Worm (Caenorhabditis elegans): ENCODE measurements around the gene dvc-1.

dvc-1 gene

DNA sequence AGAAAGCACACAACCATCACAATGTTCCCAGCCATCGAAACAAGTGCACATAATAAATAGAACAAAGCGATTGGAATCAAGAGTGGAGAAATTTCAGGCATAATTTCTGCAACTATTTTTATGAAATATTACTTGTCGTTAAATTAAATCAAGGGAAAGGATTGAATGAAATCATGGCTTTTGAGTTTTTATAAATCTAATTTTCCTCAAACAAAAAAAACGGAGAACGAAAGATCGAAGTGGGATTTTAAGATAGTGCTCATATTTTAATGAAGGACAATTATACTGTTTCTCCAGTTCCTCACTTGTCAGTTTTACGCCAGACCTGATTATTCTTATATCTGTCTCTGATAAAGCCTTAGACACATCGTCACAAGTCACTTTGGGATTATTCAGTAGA is 13.3 kb upstream of the dvc-1 start, which contains the start of gene srsx-33:
Gene srsx-33 (minus strand): TSS at position 101 of the 400 bp plus-strand sequence.
- no peak for TF ChIP-seq fkh-2 (tag; optimal IDR thresholded peaks at IDR 0.05)

DNA sequence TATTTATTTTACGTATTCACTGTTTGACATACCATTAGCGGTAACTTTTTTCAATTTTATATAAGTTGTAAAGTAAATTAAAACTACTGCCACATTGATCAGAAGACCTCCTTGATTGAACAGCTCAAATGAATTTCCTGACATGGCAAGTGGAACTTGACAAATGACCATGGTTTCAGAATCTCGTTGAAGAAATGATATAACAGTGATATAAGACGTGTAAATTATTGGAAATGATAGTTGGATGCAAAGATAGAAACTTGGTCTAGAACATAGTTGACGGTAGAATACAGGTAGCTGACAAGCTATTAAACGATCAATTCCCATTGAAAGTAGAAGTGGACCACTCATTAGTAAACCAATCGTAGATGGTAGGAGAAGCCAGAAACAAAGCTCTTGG is 12.7 kb upstream of the dvc-1 start:
- TF ChIP-seq zag-1 (tag; optimal IDR thresholded peaks at IDR 0.05) (no peak), elt-3 (tag; optimal IDR thresholded peaks at IDR 0.05) (no peak), nhr-11 (tag; optimal IDR thresholded peaks at IDR 0.05) (no peak), nhr-28 (tag; optimal IDR thresholded peaks at IDR 0.05) (no peak), nhr-237 (tag; optimal IDR thresholded peaks at IDR 0.05) (no peak), ceh-82 (tag; optimal IDR thresholded peaks at IDR 0.05) (no peak), nhr-25 (tag; optimal IDR thresholded peaks at IDR 0.05) (no peak), ztf-4 (tag; optimal IDR thresholded peaks at IDR 0.05) (no peak), nhr-67 (tag; optimal IDR thresholded peaks at IDR 0.05) (no peak), fkh-10 (GFP tag; optimal IDR thresholded peaks at IDR 0.05) (no peak), daf-12 (tag; optimal IDR thresholded peaks at IDR 0.05) (no peak), nhr-23 (tag; optimal IDR thresholded peaks at IDR 0.05) (no peak), nhr-77 (tag; optimal IDR thresholded peaks at IDR 0.05) (no peak), jun-1 (tag; optimal IDR thresholded peaks at IDR 0.05) (no peak), pha-4 (tag; optimal IDR thresholded peaks at IDR 0.05) (no peak), sea-2 (GFP tag; optimal IDR thresholded peaks at IDR 0.05) (no peak)

DNA sequence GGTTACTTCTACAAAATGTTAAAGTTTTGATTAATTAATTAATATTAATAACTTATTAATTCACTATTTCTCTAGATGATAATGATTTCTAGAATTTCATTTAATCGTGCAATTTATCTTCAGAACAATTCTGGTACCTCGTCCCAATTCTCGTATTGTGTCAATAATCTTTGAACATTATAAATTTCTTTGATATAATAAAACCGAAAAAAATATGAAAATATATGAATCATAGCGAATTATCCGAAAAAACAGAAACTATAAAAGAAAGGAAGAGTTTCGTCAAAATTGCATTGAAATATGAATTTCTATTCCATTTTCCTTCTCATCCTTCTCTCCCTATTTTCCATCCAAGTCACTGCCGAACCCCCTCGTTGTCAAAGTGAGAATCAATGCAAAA is 11.6 kb upstream of the dvc-1 start, which contains the start of gene T19B10.12:
Gene T19B10.12 (plus strand): TSS at position 301 of the 400 bp plus-strand sequence.
- TF ChIP-seq mml-1 (tag; optimal IDR thresholded peaks at IDR 0.05) (no peak), pha-4 (tag; optimal IDR thresholded peaks at IDR 0.05) (no peak), nhr-76 (tag; optimal IDR thresholded peaks at IDR 0.05) (no peak), zag-1 (tag; optimal IDR thresholded peaks at IDR 0.05) (no peak), nhr-12 (tag; optimal IDR thresholded peaks at IDR 0.05) (no peak), nhr-25 (tag; optimal IDR thresholded peaks at IDR 0.05) (no peak), fkh-2 (tag; optimal IDR thresholded peaks at IDR 0.05) (no peak), nhr-28 (tag; optimal IDR thresholded peaks at IDR 0.05) (no peak), R02D3.7 (tag; optimal IDR thresholded peaks at IDR 0.05) (no peak), fos-1 (tag; optimal IDR thresholded peaks at IDR 0.05) (no peak), nhr-11 (tag; optimal IDR thresholded peaks at IDR 0.05) (no peak), egl-5 (tag; optimal IDR thresholded peaks at IDR 0.05) (no peak), nhr-67 (tag; optimal IDR thresholded peaks at IDR 0.05) (no peak)

DNA sequence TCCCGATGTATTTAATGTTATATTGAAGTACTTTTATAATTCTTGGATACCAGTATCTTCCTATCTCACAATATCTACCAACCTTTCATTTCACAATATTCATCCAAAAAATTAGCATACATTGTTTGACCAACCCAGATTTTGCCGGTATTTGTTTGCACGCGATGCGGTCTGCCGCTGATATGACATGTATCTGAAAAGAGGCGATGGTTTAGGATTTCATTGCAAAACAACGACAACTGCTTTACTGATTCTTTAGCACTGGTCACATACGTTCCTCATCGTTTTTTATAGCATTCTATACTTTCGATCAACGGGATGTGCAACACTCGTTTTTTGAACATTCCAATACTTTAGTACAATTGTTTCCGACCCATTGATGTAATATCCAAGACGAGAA is 8.7 kb upstream of the dvc-1 start, which contains the start of gene mam-4:
Gene mam-4 (plus strand): TSS at position 301 of the 400 bp plus-strand sequence.
- TF ChIP-seq nhr-28 (tag; optimal IDR thresholded peaks at IDR 0.05), result no peak
- TF ChIP-seq fkh-10 (GFP tag; optimal IDR thresholded peaks at IDR 0.05), result no peak
- no peak for TF ChIP-seq elt-1 (tag; optimal IDR thresholded peaks at IDR 0.05)
- TF ChIP-seq mml-1 (tag; optimal IDR thresholded peaks at IDR 0.05), result no peak
- TF ChIP-seq ztf-11 (tag; optimal IDR thresholded peaks at IDR 0.05), result no peak
- no peak for TF ChIP-seq tbx-2 (tag; optimal IDR thresholded peaks at IDR 0.05)
- no peak for TF ChIP-seq pqm-1 (tag; optimal IDR thresholded peaks at IDR 0.05)
- no peak for TF ChIP-seq elt-3 (tag; optimal IDR thresholded peaks at IDR 0.05)
- TF ChIP-seq aly-2 (tag; optimal IDR thresholded peaks at IDR 0.05), result no peak
- no peak for TF ChIP-seq ceh-28 (tag; optimal IDR thresholded peaks at IDR 0.05)
- TF ChIP-seq nhr-23 (tag; optimal IDR thresholded peaks at IDR 0.05), result no peak
- no peak for TF ChIP-seq nhr-25 (tag; optimal IDR thresholded peaks at IDR 0.05)
- TF ChIP-seq ceh-82 (tag; optimal IDR thresholded peaks at IDR 0.05), result no peak
- no peak for TF ChIP-seq nhr-67 (tag; optimal IDR thresholded peaks at IDR 0.05)
- no peak for TF ChIP-seq fkh-2 (tag; optimal IDR thresholded peaks at IDR 0.05)
- TF ChIP-seq ceh-16 (tag; optimal IDR thresholded peaks at IDR 0.05), result no peak
- TF ChIP-seq nhr-11 (tag; optimal IDR thresholded peaks at IDR 0.05), result no peak

DNA sequence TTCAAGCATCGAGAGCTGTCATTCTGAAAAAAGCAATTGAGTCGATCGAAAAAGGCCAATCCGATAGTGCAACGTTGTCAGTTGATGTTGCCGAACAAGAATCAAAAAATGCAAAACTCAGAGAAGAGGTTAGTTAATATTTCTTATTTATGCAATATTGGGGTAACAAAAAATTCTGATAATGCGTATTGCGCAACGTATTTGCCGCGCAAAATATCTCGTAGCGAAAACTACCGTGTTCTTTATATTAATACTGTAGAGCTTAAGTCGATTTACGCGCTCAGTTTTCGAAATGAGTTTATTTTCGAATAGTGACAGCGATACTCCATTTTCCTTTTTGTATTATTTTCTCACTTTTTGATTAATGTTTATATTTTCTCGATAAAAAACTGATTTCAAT is 5.9 kb upstream of the dvc-1 start:
- TF ChIP-seq daf-12 (tag; optimal IDR thresholded peaks at IDR 0.05) (no peak), R02D3.7 (tag; optimal IDR thresholded peaks at IDR 0.05) (no peak), nhr-43 (tag; optimal IDR thresholded peaks at IDR 0.05; ENCODE audit: poor library complexity, severe bottlenecking) (no peak)

DNA sequence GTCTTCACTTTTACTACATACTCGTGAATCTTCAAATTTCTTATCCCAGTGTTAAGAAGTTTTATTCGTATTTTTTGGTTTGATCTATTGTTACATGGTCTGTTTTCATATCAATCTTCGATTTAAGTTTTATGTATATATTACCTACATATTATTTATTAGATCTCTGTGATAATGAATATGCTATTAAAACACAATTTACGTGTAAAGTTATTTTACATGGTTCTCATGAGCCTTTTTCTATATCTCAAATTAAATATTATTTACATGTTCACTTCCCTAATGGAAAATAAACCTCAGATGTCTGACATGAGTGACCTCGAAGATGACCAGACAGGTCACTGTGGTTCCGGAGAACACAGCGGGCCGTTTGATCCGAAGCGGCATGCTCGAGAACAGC is 5.4 kb upstream of the dvc-1 start, which contains the start of gene mxl-1:
Gene mxl-1 (plus strand): TSS at position 301 of the 400 bp plus-strand sequence.
- TF ChIP-seq ceh-82 (tag; optimal IDR thresholded peaks at IDR 0.05) (no peak), fkh-10 (GFP tag; optimal IDR thresholded peaks at IDR 0.05) (no peak), hmg-11 (tag; optimal IDR thresholded peaks at IDR 0.05) (no peak), nhr-25 (tag; optimal IDR thresholded peaks at IDR 0.05) (no peak), unc-39 (tag; optimal IDR thresholded peaks at IDR 0.05) (no peak), nhr-23 (tag; optimal IDR thresholded peaks at IDR 0.05) (no peak), nhr-67 (tag; optimal IDR thresholded peaks at IDR 0.05) (no peak), egl-27 (tag; optimal IDR thresholded peaks at IDR 0.05) (no peak), nhr-28 (tag; optimal IDR thresholded peaks at IDR 0.05) (no peak)

All from whole organism, L3 larva.